Fruit fly (Drosophila melanogaster): ENCODE data around the gene Pldn.

The Pldn gene

dm6 chr3L:11683819-11684521 lies 7.2 kb downstream of the Pldn start, which contains the start of gene Sugb (continued):
- peak; percentile 59 for TF ChIP-seq odd (GFP tag; optimal IDR thresholded peaks at IDR 0.05)
- TF ChIP-seq GATAe (GFP tag; conservative IDR thresholded peaks at IDR 0.05) = no peak; the same call in 1 of the 2 replicates
- peak; percentile 46 to 93 for TF ChIP-seq crp (GFP tag; optimal IDR thresholded peaks at IDR 0.05)
- TF ChIP-seq sqz (GFP tag; optimal IDR thresholded peaks at IDR 0.05) = peak; percentile 96
- TF ChIP-seq lola (GFP tag; optimal IDR thresholded peaks at IDR 0.05) = peak in 1 of 3 experiments; percentile 5
- peak; percentile 67 for TF ChIP-seq Mad (GFP tag; optimal IDR thresholded peaks at IDR 0.05)
- TF ChIP-seq Doc2 (GFP tag; IDR thresholded peaks at IDR 0.05) = no peak
- peak; percentile 46 for TF ChIP-seq Dip3 (GFP tag; optimal IDR thresholded peaks at IDR 0.05)
- peak; percentile 58 for TF ChIP-seq CrebB (tag; optimal IDR thresholded peaks at IDR 0.05)
- peak; percentile 79 for TF ChIP-seq mam (GFP tag; optimal IDR thresholded peaks at IDR 0.05)
- TF ChIP-seq Xbp1 (GFP tag; optimal IDR thresholded peaks at IDR 0.05) = peak; percentile 68
- TF ChIP-seq NfI (GFP tag; optimal IDR thresholded peaks at IDR 0.05) = peak; percentile 59
- no peak for TF ChIP-seq Atf-2 (GFP tag; optimal IDR thresholded peaks at IDR 0.05)
- peak; percentile 35 for TF ChIP-seq Bdp1 (GFP tag; optimal IDR thresholded peaks at IDR 0.05)
- TF ChIP-seq CG12299 (tag; optimal IDR thresholded peaks at IDR 0.05) = peak; percentile 65
- TF ChIP-seq gsb (GFP tag; IDR thresholded peaks at IDR 0.05) = peak; percentile 17; the same call in 1 of the 2 replicates
- TF ChIP-seq CG16779 (GFP tag; IDR thresholded peaks at IDR 0.05) = no peak
- peak; percentile 82 for TF ChIP-seq B-H2 (GFP tag; optimal IDR thresholded peaks at IDR 0.05)
- TF ChIP-seq CG7839 (tag; optimal IDR thresholded peaks at IDR 0.05) = peak; percentile 67
- TF ChIP-seq CG2120 (GFP tag; optimal IDR thresholded peaks at IDR 0.05) = peak; percentile 91
- TF ChIP-seq CG6683 (GFP tag; optimal IDR thresholded peaks at IDR 0.05) = peak; percentile 40
- peak; percentile 81 for TF ChIP-seq vvl (GFP tag; IDR thresholded peaks at IDR 0.05)
- peak; percentile 97 for TF ChIP-seq Deaf1 (tag; optimal IDR thresholded peaks at IDR 0.05)
- peak; percentile 30; the same call in 1 of the 3 replicates for TF ChIP-seq Opbp (GFP tag; IDR thresholded peaks at IDR 0.05; ENCODE audit: partially characterized antibody)
- peak; percentile 36 for TF ChIP-seq pfk (GFP tag; optimal IDR thresholded peaks at IDR 0.05)
- no peak; the same call in 1 of the 2 replicates for TF ChIP-seq ham (GFP tag; IDR thresholded peaks at IDR 0.05)
- TF ChIP-seq ci (GFP tag; IDR thresholded peaks at IDR 0.05) = peak; percentile 73; the same call in 2 of the 3 replicates
- no peak for TF ChIP-seq CTCF (GFP tag; optimal IDR thresholded peaks at IDR 0.05)
- peak; percentile 63 for TF ChIP-seq unpg (GFP tag; optimal IDR thresholded peaks at IDR 0.05)
- peak; percentile 58 for TF ChIP-seq HLH54F (GFP tag; optimal IDR thresholded peaks at IDR 0.05)
- TF ChIP-seq Atf3 (GFP tag; optimal IDR thresholded peaks at IDR 0.05) = peak; percentile 5
- TF ChIP-seq CG18599 (GFP tag; optimal IDR thresholded peaks at IDR 0.05) = peak; percentile 83
- TF ChIP-seq chm (GFP tag; IDR thresholded peaks at IDR 0.05) = no peak
- TF ChIP-seq en (GFP tag; optimal IDR thresholded peaks at IDR 0.05) = peak; percentile 3
- TF ChIP-seq wek (GFP tag; optimal IDR thresholded peaks at IDR 0.05) = peak; percentile 44
- TF ChIP-seq maf-S (GFP tag; optimal IDR thresholded peaks at IDR 0.05) = peak; percentile 54
- TF ChIP-seq Blimp-1 (GFP tag; optimal IDR thresholded peaks at IDR 0.05) = peak; percentile 26
- no peak for TF ChIP-seq zf30C (GFP tag; optimal IDR thresholded peaks at IDR 0.05)
- TF ChIP-seq NK7.1 (GFP tag; optimal IDR thresholded peaks at IDR 0.05) = peak; percentile 55
- peak; percentile 48 for TF ChIP-seq Ets65A (GFP tag)
- TF ChIP-seq pho (GFP tag; optimal IDR thresholded peaks at IDR 0.05) = peak; percentile 76
- TF ChIP-seq CG15696 (tag; optimal IDR thresholded peaks at IDR 0.05) = peak; percentile 43
- TF ChIP-seq mirr (GFP tag; optimal IDR thresholded peaks at IDR 0.05) = peak; percentile 61
- TF ChIP-seq Ada2b (GFP tag; IDR thresholded peaks at IDR 0.05) = no peak; the same call in 1 of the 2 replicates
- TF ChIP-seq sima (GFP tag; optimal IDR thresholded peaks at IDR 0.05) = no peak
- TF ChIP-seq CG14441 (GFP tag; IDR thresholded peaks at IDR 0.05) = peak; percentile 57
- TF ChIP-seq CG12104 (GFP tag; optimal IDR thresholded peaks at IDR 0.05) = no peak
- peak; percentile 55 for TF ChIP-seq CG9727 (GFP tag; optimal IDR thresholded peaks at IDR 0.05)
- TF ChIP-seq Eip74EF (GFP tag; optimal IDR thresholded peaks at IDR 0.05) = peak in 1 of 2 experiments; percentile 58

All from whole organism, embryonic.